Worm (Caenorhabditis elegans): ENCODE data around the gene D2096.11.

DNA sequence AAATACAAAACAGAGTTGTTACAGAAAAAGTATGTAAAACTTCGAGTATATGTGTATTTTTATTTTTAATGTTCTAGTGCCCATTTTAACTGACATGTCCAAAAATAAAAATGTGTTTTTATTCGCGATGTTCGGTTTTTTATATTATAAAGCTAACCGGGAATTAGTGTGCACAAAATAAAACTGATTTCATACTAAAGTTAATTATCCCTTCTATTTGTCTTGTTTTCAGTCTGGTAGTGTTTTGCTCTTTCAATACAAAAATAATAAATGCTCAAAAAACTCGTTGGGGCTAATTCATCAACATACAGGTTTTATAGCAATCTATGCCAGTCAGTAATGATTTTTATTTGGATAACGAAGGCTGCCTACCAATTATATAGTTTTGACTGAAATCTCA, 9.3 kb downstream of the D2096.11 start:
- TF ChIP-seq lin-39 (tag; optimal IDR thresholded peaks at IDR 0.05) (no peak), nhr-76 (tag; optimal IDR thresholded peaks at IDR 0.05) (no peak), zag-1 (tag; optimal IDR thresholded peaks at IDR 0.05) (no peak)
